Worm (Caenorhabditis elegans) whole organism, L2 larva: ENCODE measurements around the gene twk-9.

ENCODE experiments used
- C34F6.9 ChIP-seq: fragments of 150-350 bp; optimal IDR thresholded peaks from 2 replicates; lab custom pipeline; 2014; ENCODE audit warnings: missing biosample characterization, missing genetic modification characterization
- F13H6.1 ChIP-seq: sonication (generic microtip); optimal IDR thresholded peaks from 2 replicates; lab custom pipeline; 2016; ENCODE audit warnings: missing genetic modification characterization, missing compliant biosample characterization
- R02D3.7 ChIP-seq: fragments of 150-350 bp; optimal IDR thresholded peaks from 2 replicates; lab custom pipeline; 2014; ENCODE audit warnings: missing biosample characterization, missing genetic modification characterization
- Y55F3AM.14 ChIP-seq: fragments of 200-800 bp; sonication (Bioruptor generic); optimal IDR thresholded peaks from 2 replicates; lab custom pipeline; 2018; ENCODE audit warnings: mild to moderate bottlenecking, missing genetic modification characterization, missing compliant biosample characterization
- alr-1 ChIP-seq: fragments of 150-350 bp; optimal IDR thresholded peaks from 2 replicates; lab custom pipeline; 2014; ENCODE audit warnings: missing biosample characterization, missing genetic modification characterization
- ama-1 ChIP-seq: fragments of 150-350 bp; optimal IDR thresholded peaks from 2 replicates; lab custom pipeline; 2018; ENCODE audit warnings: inconsistent platforms
- blmp-1 ChIP-seq: sonication (generic microtip); optimal IDR thresholded peaks from 2 replicates; lab custom pipeline; 2017; ENCODE audit warnings: missing genetic modification characterization, mild to moderate bottlenecking, missing compliant biosample characterization, antibody characterized with exemption, moderate library complexity; ENCODE audit not compliant: insufficient read depth
- ceh-16 ChIP-seq: fragments of 150-350 bp; optimal IDR thresholded peaks from 2 replicates; lab custom pipeline; 2014; ENCODE audit warnings: missing biosample characterization, missing genetic modification characterization
- ceh-82 ChIP-seq: fragments of 150-350 bp; optimal IDR thresholded peaks from 2 replicates; lab custom pipeline; 2014; ENCODE audit warnings: missing biosample characterization, missing genetic modification characterization
- crh-2 ChIP-seq: sonication (generic microtip); optimal IDR thresholded peaks from 2 replicates; lab custom pipeline; 2017; ENCODE audit warnings: missing biosample characterization, missing genetic modification characterization
- egl-27 ChIP-seq: sonication (generic microtip); optimal IDR thresholded peaks from 3 replicates; lab custom pipeline; 2017; ENCODE audit warnings: missing biosample characterization, missing genetic modification reagents, missing genetic modification characterization
- elt-1 ChIP-seq: fragments of 150-350 bp; optimal IDR thresholded peaks from 2 replicates; lab custom pipeline; 2014; ENCODE audit warnings: missing biosample characterization, missing genetic modification characterization
- lin-39 ChIP-seq: fragments of 150-350 bp; optimal IDR thresholded peaks from 2 replicates; lab custom pipeline; 2014; ENCODE audit warnings: missing biosample characterization, missing genetic modification reagents, missing genetic modification characterization
- lsy-2 ChIP-seq, 2 experiments: fragments of 150-350 bp in 1 of 2; sonication (generic microtip) in 1 of 2; optimal IDR thresholded peaks; 2 replicates each; lab custom pipeline; 2014 to 2017; ENCODE audit warnings: missing biosample characterization in 2 of 2, missing genetic modification characterization in 2 of 2
- mab-5 ChIP-seq: fragments of 150-350 bp; optimal IDR thresholded peaks from 2 replicates; lab custom pipeline; 2014; ENCODE audit warnings: missing biosample characterization, missing genetic modification characterization
- mbf-1 ChIP-seq: sonication (generic microtip); optimal IDR thresholded peaks from 2 replicates; lab custom pipeline; 2017; ENCODE audit warnings: missing biosample characterization, missing genetic modification characterization
- mdl-1 ChIP-seq, 2 experiments: fragments of 150-350 bp in 1 of 2; sonication (generic microtip) in 1 of 2; optimal IDR thresholded peaks; 2 replicates each; lab custom pipeline; 2017; ENCODE audit warnings: missing biosample characterization in 2 of 2, missing genetic modification characterization in 2 of 2
- nhr-10 ChIP-seq: sonication (generic microtip); optimal IDR thresholded peaks from 2 replicates; lab custom pipeline; 2017; ENCODE audit warnings: missing biosample characterization, missing genetic modification characterization
- nhr-11 ChIP-seq: fragments of 150-350 bp; optimal IDR thresholded peaks from 2 replicates; lab custom pipeline; 2014; ENCODE audit warnings: missing biosample characterization, missing genetic modification characterization
- nhr-12 ChIP-seq: fragments of 150-350 bp; optimal IDR thresholded peaks from 2 replicates; lab custom pipeline; 2014; ENCODE audit warnings: missing biosample characterization, missing genetic modification characterization
- nhr-129 ChIP-seq: fragments of 150-350 bp; optimal IDR thresholded peaks from 2 replicates; lab custom pipeline; 2014; ENCODE audit warnings: missing biosample characterization, missing genetic modification characterization
- nhr-21 ChIP-seq: fragments of 150-350 bp; optimal IDR thresholded peaks from 2 replicates; lab custom pipeline; 2014; ENCODE audit warnings: missing biosample characterization, missing genetic modification characterization
- nhr-25 ChIP-seq: fragments of 150-350 bp; sonication (generic microtip); optimal IDR thresholded peaks from 3 replicates; lab custom pipeline; 2014; ENCODE audit warnings: missing biosample characterization, missing genetic modification characterization
- nhr-6 ChIP-seq: fragments of 150-350 bp; optimal IDR thresholded peaks from 2 replicates; lab custom pipeline; 2014; ENCODE audit warnings: missing biosample characterization, missing genetic modification characterization
- nhr-77 ChIP-seq: fragments of 150-350 bp; optimal IDR thresholded peaks from 2 replicates; lab custom pipeline; 2014; ENCODE audit warnings: missing biosample characterization, missing genetic modification characterization
- peb-1 ChIP-seq: fragments of 150-350 bp; optimal IDR thresholded peaks from 2 replicates; lab custom pipeline; 2014; ENCODE audit warnings: missing biosample characterization, missing genetic modification characterization
- sem-4 ChIP-seq: fragments of 150-350 bp; optimal IDR thresholded peaks from 2 replicates; lab custom pipeline; 2014; ENCODE audit warnings: missing biosample characterization, missing genetic modification reagents, missing genetic modification characterization
- skn-1 ChIP-seq: sonication (generic microtip); optimal IDR thresholded peaks from 2 replicates; lab custom pipeline; 2017; ENCODE audit warnings: missing biosample characterization, missing genetic modification characterization
- sma-9 ChIP-seq, 2 experiments: fragments of 150-350 bp in 1 of 2; sonication (generic microtip) in 1 of 2; optimal IDR thresholded peaks; 2 replicates each; lab custom pipeline; 2014 to 2016; ENCODE audit warnings: missing genetic modification characterization in 2 of 2, mild to moderate bottlenecking in 1 of 2, missing biosample characterization in 1 of 2, missing compliant biosample characterization in 1 of 2, missing genetic modification reagents in 1 of 2, moderate library complexity in 1 of 2
- unc-39 ChIP-seq: fragments of 150-350 bp; optimal IDR thresholded peaks from 2 replicates; lab custom pipeline; 2014; ENCODE audit warnings: missing biosample characterization, missing genetic modification characterization
- unc-55 ChIP-seq: fragments of 150-350 bp; sonication (generic microtip); optimal IDR thresholded peaks from 3 replicates; lab custom pipeline; 2014; ENCODE audit warnings: missing biosample characterization, missing genetic modification reagents, missing genetic modification characterization
- unc-62 ChIP-seq: fragments of 150-350 bp; optimal IDR thresholded peaks from 2 replicates; lab custom pipeline; 2014; ENCODE audit warnings: missing biosample characterization, missing genetic modification reagents, missing genetic modification characterization
- ztf-1 ChIP-seq: fragments of 200-800 bp; sonication (Bioruptor generic); conservative IDR thresholded peaks from 2 replicates; pipeline ENCODE4 v1.3.6; 2022; ENCODE audit warnings: missing genetic modification characterization, missing compliant biosample characterization
- ztf-4 ChIP-seq: fragments of 150-350 bp; optimal IDR thresholded peaks from 2 replicates; lab custom pipeline; 2014; ENCODE audit warnings: missing biosample characterization, missing genetic modification characterization

The twk-9 gene

DNA sequence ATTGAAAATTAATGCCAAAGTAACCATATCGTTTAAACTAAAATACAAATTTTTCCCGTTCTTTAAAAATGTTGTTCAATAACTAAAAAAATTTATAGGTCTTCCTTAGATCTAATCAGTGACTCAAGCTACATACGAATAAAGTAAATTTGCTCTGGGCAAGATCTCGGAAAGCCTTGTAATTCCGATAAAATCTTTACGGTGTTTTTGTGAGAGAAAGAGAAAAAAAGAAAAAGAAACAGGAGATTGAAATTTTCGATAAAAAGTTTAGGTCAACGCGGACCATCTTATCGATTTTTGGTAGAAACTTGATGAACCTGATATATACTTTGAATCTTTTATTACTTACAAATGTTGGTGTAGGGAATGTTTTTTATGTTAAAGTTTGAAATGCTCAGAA lies 30.2 kb downstream of the twk-9 start:
- no peak for TF ChIP-seq ztf-1
- peak; percentile 64 for TF ChIP-seq sma-9 (GFP tag; optimal IDR thresholded peaks at IDR 0.05; lab: Kevin White, UChicago)
- no peak for TF ChIP-seq sma-9 (tag; optimal IDR thresholded peaks at IDR 0.05; lab: Kevin White, UChicago)
- peak; percentile 41 for TF ChIP-seq nhr-25 (tag; lab: Kevin White, UChicago)
- no peak for TF ChIP-seq ztf-4 (tag; lab: Kevin White, UChicago)
- TF ChIP-seq elt-1 (tag; lab: Kevin White, UChicago), result peak; percentile 55
- TF ChIP-seq, all 48 proteins: peak for 3

DNA sequence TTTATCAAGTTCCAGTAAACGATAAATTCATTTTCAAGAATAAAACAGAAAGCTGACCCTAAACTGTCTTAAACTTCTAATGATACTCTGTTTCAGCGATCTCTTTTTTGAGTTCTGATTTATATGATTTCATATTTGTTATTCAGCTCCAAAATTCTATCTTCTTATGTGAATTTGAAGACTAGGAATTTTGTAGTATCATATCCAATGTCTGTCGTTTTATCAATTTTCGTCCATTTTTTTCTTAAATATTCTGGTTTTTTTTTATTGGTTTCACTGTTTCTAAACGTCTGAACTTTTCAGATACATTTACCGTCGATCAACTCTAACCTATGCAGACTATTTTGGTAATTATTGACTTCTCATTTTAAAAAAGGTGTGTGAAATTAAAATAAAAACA lies 32.0 kb downstream of the twk-9 start, which contains the start of the genes nhr-138 and C28D4.18:
TSS of gene nhr-138 (plus strand) at position 304 of the 400 bp plus-strand sequence.
TSS of gene C28D4.18 (plus strand) at position 333 of the 400 bp plus-strand sequence.
- TF ChIP-seq ama-1 (lab: Kevin White, UChicago) (no peak), peb-1 (tag; lab: Kevin White, UChicago) (no peak), blmp-1 (tag; lab: Kevin White, UChicago) (no peak), egl-27 (tag; lab: Kevin White, UChicago) (no peak), alr-1 (tag; lab: Kevin White, UChicago) (no peak), ceh-82 (no peak), mdl-1 (tag; optimal IDR thresholded peaks at IDR 0.05; lab: Kevin White, UChicago) (no peak), ztf-1 (no peak), unc-62 (GFP tag; lab: Kevin White, UChicago) (no peak), Y55F3AM.14 (no peak)

DNA sequence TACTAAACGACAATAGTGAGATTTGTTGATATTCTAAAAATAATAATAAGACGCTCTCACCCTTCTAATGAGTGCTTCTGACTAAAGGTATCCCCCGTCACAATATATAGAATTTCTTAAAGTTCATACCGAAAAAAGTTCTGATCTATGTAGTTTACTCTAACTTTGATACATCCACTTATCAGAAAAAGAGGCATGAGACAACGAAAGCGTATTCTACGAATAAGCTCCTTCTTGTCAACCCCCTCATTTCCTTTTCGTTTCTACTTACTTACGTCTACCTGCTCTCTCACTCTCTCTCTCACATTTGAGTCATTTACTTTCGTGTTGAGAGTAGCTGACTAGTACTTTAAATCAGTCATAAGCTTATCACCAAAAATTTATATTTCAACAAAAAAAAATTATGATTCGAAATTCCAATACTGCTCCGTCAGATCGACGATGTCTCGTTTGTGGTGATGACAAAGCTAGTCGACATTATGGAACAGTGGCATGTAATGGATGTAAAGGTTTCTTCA lies 32.6 kb downstream of the twk-9 start:
- peak in 1 of 2 experiments; percentile 29 for TF ChIP-seq lsy-2 (tag; optimal IDR thresholded peaks at IDR 0.05; lab: Kevin White, UChicago)
- TF ChIP-seq skn-1, result no peak
- TF ChIP-seq sma-9 (GFP tag; optimal IDR thresholded peaks at IDR 0.05; lab: Kevin White, UChicago), result peak; percentile 4
- TF ChIP-seq sma-9 (tag; optimal IDR thresholded peaks at IDR 0.05; lab: Kevin White, UChicago), result no peak
- no peak for TF ChIP-seq sem-4 (tag; lab: Kevin White, UChicago)
- peak; percentile 47 for TF ChIP-seq nhr-21 (tag; lab: Kevin White, UChicago)

DNA sequence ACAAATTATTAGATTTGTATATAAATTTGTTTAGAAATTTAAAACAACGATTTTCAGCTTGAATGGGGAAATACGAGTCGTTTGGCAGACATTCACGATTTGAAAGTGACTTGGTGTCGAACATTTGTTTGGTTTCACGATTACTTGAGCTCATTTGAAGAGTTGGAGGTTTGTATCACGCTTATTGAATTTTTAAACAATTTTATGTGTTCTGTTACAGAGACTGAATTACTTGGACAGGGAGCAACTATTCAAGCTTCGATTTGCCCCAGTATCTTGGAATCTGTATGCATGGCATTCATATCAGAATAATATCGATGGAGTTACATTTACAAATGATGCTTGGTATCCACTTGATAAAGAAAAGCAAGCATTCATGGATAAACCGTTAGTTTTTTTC lies 34.2 kb downstream of the twk-9 start:
- no peak for TF ChIP-seq unc-55 (GFP tag; lab: Kevin White, UChicago)
- TF ChIP-seq unc-39 (tag; lab: Kevin White, UChicago), result no peak
- no peak for TF ChIP-seq nhr-25 (tag; lab: Kevin White, UChicago)
- TF ChIP-seq nhr-6 (tag; lab: Kevin White, UChicago), result no peak
- no peak for TF ChIP-seq crh-2 (tag; lab: Kevin White, UChicago)
- no peak for TF ChIP-seq ama-1 (lab: Kevin White, UChicago)
- no peak for TF ChIP-seq peb-1 (tag; lab: Kevin White, UChicago)
- no peak for TF ChIP-seq mbf-1 (tag; lab: Kevin White, UChicago)
- TF ChIP-seq egl-27 (tag; lab: Kevin White, UChicago), result no peak
- TF ChIP-seq Y55F3AM.14, result no peak
- TF ChIP-seq mab-5 (tag; lab: Kevin White, UChicago), result no peak
- TF ChIP-seq nhr-10 (tag; lab: Kevin White, UChicago), result no peak
- TF ChIP-seq ztf-4 (tag; lab: Kevin White, UChicago), result no peak
- TF ChIP-seq nhr-129 (tag; lab: Kevin White, UChicago), result no peak
- no peak for TF ChIP-seq ceh-16 (tag; lab: Kevin White, UChicago)
- TF ChIP-seq mdl-1 (tag; optimal IDR thresholded peaks at IDR 0.05; lab: Kevin White, UChicago), result no peak

DNA sequence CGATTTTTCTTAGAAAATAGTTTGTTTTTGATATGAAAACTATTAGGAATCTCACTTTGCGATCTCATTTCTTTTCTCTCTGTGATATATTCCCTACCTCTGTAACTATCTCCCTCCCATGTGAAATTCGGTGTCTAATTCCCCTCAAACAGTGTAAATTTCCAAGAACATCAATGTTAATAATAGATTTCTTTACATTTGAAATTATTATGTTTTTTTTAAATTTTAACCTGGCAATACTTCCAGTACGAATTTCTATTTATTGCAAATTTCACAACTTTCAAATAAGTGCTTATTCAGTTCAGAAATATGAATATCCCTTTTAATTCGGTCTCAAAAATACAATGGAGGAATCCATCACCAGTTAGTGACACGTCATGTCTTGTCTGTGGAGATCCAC lies 35.4 kb downstream of the twk-9 start, which contains the start of gene nhr-100:
TSS of gene nhr-100 (plus strand) at position 301 of the 400 bp plus-strand sequence.
- no peak for TF ChIP-seq egl-27 (tag; lab: Kevin White, UChicago)
- TF ChIP-seq nhr-11 (tag; lab: Kevin White, UChicago), result no peak
- no peak for TF ChIP-seq alr-1 (tag; lab: Kevin White, UChicago)
- no peak for TF ChIP-seq nhr-12
- TF ChIP-seq lin-39 (tag; lab: Kevin White, UChicago), result no peak
- TF ChIP-seq, all 48 proteins: peak for 0

DNA sequence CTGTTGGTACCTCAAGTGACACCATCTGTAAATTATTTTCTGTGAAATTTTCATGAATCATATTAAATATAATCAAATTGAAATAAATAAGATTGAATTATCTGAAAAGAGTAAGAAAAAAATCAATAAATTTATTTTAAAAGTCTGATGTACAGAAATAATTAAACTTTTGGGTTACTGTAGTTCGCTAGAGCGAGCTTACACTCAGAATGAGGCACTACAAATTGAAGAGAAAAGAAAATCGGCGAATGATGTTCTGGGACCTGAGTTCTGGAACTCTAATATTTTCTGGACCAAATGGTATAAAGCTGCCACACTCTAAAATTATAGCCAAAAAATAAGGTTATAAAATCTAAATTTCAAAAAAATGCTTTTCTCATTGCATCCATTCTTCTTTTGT lies 40.9 kb downstream of the twk-9 start:
- TF ChIP-seq R02D3.7 (tag; lab: Kevin White, UChicago) (no peak), ztf-4 (tag; lab: Kevin White, UChicago) (no peak), nhr-6 (tag; lab: Kevin White, UChicago) (no peak), nhr-77 (tag; lab: Kevin White, UChicago) (no peak), elt-1 (tag; lab: Kevin White, UChicago) (no peak), mdl-1 (tag; optimal IDR thresholded peaks at IDR 0.05; lab: Kevin White, UChicago) (no peak), nhr-12 (no peak), ztf-1 (no peak), alr-1 (tag; lab: Kevin White, UChicago) (no peak), mbf-1 (tag; lab: Kevin White, UChicago) (no peak), F13H6.1 (no peak), mab-5 (tag; lab: Kevin White, UChicago) (no peak), peb-1 (tag; lab: Kevin White, UChicago) (no peak), C34F6.9 (tag; lab: Kevin White, UChicago) (no peak)
